Worm (Caenorhabditis elegans): ENCODE data around the gene nkb-3.

nkb-3 gene

DNA sequence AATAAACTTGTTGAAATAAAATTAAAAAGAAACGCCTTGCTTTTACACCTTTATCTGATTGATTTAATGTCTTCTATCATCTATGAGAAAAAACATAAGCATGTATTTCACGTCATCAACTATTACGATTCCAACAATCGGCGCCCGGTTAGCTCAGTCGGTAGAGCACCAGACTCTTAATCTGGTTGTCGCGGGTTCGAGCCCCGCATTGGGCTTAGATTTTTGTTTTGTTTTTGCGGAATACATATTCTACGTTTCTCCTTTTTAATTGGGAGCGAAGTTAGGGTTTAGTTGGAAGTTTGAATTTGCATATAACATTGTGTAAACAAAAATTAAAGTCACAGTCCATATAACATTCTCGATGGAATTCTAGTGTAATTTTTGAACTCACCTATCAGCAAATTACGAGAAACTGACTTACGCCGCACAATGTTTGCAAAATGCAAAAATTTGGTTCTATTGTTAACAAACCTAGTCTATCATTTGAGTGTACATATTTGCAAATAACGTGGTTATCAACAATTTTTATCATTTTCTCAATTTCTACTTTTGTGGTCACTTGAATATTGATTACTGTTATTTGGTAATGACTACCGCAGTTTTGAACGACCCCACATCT lies 53.2 kb downstream of the nkb-3 start, which contains the start of gene shc-3:
Gene shc-3, plus strand, starts transcription at position 484 of the 619 bp plus-strand sequence.
- TF ChIP-seq sptf-2 (GFP tag; optimal IDR thresholded peaks at IDR 0.05) (no peak), K11D2.4 (GFP tag; IDR thresholded peaks at IDR 0.05) (no peak), F55B11.4 (tag; optimal IDR thresholded peaks at IDR 0.05; ENCODE audit: borderline replicate concordance, insufficient read depth) (no peak), mes-4 (tag; optimal IDR thresholded peaks at IDR 0.05) (no peak), ztf-28 (GFP tag; IDR thresholded peaks at IDR 0.05) (no peak), repo-1 (tag; optimal IDR thresholded peaks at IDR 0.05) (no peak), tbp1 (GFP tag; optimal IDR thresholded peaks at IDR 0.05) (peak; percentile 92), let-526 (GFP tag; IDR thresholded peaks at IDR 0.05) (no peak), ztf-25 (GFP tag; IDR thresholded peaks at IDR 0.05) (0 out of 2 replicates have a peak, but pooled peaks have one; percentile 31), snpc-1.1 (tag; optimal IDR thresholded peaks at IDR 0.05; ENCODE audit: insufficient read depth) (no peak), ceh-79 (tag; optimal IDR thresholded peaks at IDR 0.05) (no peak), lir-1 (GFP tag; conservative IDR thresholded peaks at IDR 0.05) (no peak), mel-28 (tag; optimal IDR thresholded peaks at IDR 0.05; ENCODE audit: borderline replicate concordance) (no peak), aptf-3 (GFP tag; IDR thresholded peaks at IDR 0.05) (no peak), lin-35 (GFP tag; optimal IDR thresholded peaks at IDR 0.05) (no peak), let-607 (tag; optimal IDR thresholded peaks at IDR 0.05) (no peak), fkh-3 (tag; optimal IDR thresholded peaks at IDR 0.05) (no peak), F22D6.2 (tag; optimal IDR thresholded peaks at IDR 0.05) (no peak), efl-1 (GFP tag; optimal IDR thresholded peaks at IDR 0.05) (no peak), B0336.3 (GFP tag; IDR thresholded peaks at IDR 0.05) (no peak), ceh-58 (GFP tag; IDR thresholded peaks at IDR 0.05) (no peak), ceh-91 (GFP tag; IDR thresholded peaks at IDR 0.05) (no peak), ceh-100 (GFP tag; IDR thresholded peaks at IDR 0.05) (no peak), Y56A3A.18 (GFP tag; IDR thresholded peaks at IDR 0.05) (no peak), aptf-2 (GFP tag; conservative IDR thresholded peaks at IDR 0.05) (no peak), cebp-1 (GFP tag; IDR thresholded peaks at IDR 0.05) (no peak), cebp-1 (tag; optimal IDR thresholded peaks at IDR 0.05) (no peak), pbrm-1 (GFP tag; IDR thresholded peaks at IDR 0.05) (0 out of 2 replicates have a peak, but pooled peaks have one; percentile 9), nfya-1 (tag; optimal IDR thresholded peaks at IDR 0.05; ENCODE audit: borderline replicate concordance, insufficient read depth) (no peak), sdz-38 (tag; optimal IDR thresholded peaks at IDR 0.05) (no peak), ztf-3 (GFP tag; optimal IDR thresholded peaks at IDR 0.05) (no peak), snpc-4 (GFP tag; optimal IDR thresholded peaks at IDR 0.05) (no peak), snpc-4 (tag; optimal IDR thresholded peaks at IDR 0.05) (peak in 1 of 4 experiments; percentile 66), athp-1 (tag; optimal IDR thresholded peaks at IDR 0.05) (no peak), T26A5.8 (tag; optimal IDR thresholded peaks at IDR 0.05) (no peak), madf-3 (GFP tag; IDR thresholded peaks at IDR 0.05) (no peak), mxl-1 (tag; optimal IDR thresholded peaks at IDR 0.05) (no peak), hlh-12 (tag; optimal IDR thresholded peaks at IDR 0.05) (no peak), somi-1 (GFP tag; optimal IDR thresholded peaks at IDR 0.05) (no peak), snpc-1.3 (tag; optimal IDR thresholded peaks at IDR 0.05; ENCODE audit: insufficient read depth) (no peak), egl-18 (GFP tag; IDR thresholded peaks at IDR 0.05) (no peak), pha-4 (tag; optimal IDR thresholded peaks at IDR 0.05) (no peak), F39B2.1 (GFP tag; IDR thresholded peaks at IDR 0.05) (no peak), F10E7.11 (tag; optimal IDR thresholded peaks at IDR 0.05) (no peak), nhr-27 (tag; optimal IDR thresholded peaks at IDR 0.05) (no peak), K12H6.12 (tag; optimal IDR thresholded peaks at IDR 0.05) (no peak), F52B5.7 (tag; optimal IDR thresholded peaks at IDR 0.05) (no peak), ama-1 (optimal IDR thresholded peaks at IDR 0.05) (no peak), ama-1 (GFP tag; optimal IDR thresholded peaks at IDR 0.05) (no peak)

Data from whole organism, young adult.